Worm (Caenorhabditis elegans) whole organism, midembryonic: ENCODE results near the gene mau-8.

Source experiments
- T22C8.4 ChIP-seq: fragments of 200-800 bp; sonication (Bioruptor generic); IDR thresholded peaks from 2 replicates; pipeline ENCODE4 v1.3.6; 2022; ENCODE audit warnings: missing genetic modification characterization, missing compliant biosample characterization
- cog-1 ChIP-seq: sonication (generic microtip); optimal IDR thresholded peaks from 2 replicates; lab custom pipeline; 2016; ENCODE audit warnings: missing genetic modification characterization, missing compliant biosample characterization
- flt-1 ChIP-seq: fragments of 200-800 bp; sonication (Bioruptor generic); IDR thresholded peaks from 2 replicates; pipeline ENCODE4 v1.3.6; 2022; ENCODE audit warnings: missing genetic modification characterization, missing compliant biosample characterization
- klf-2 ChIP-seq: fragments of 200-800 bp; sonication (Bioruptor generic); conservative IDR thresholded peaks from 2 replicates; pipeline ENCODE4 v1.3.6; 2022; ENCODE audit warnings: missing genetic modification reagents, missing genetic modification characterization, missing compliant biosample characterization
- med-1 ChIP-seq: sonication (generic microtip); optimal IDR thresholded peaks from 2 replicates; lab custom pipeline; 2017; ENCODE audit warnings: missing genetic modification characterization, mild to moderate bottlenecking, missing compliant biosample characterization, antibody characterized with exemption, missing genetic modification reagents; ENCODE audit not compliant: insufficient read depth
- ref-1 ChIP-seq: fragments of 200-800 bp; sonication (Bioruptor generic); conservative IDR thresholded peaks from 2 replicates; pipeline ENCODE4 v1.3.6; 2022; ENCODE audit warnings: missing genetic modification reagents, missing genetic modification characterization, missing compliant biosample characterization
- tab-1 ChIP-seq: fragments of 200-800 bp; sonication (Bioruptor generic); IDR thresholded peaks from 2 replicates; pipeline ENCODE4 v1.3.6; 2022; ENCODE audit warnings: missing genetic modification characterization, missing compliant biosample characterization
- ztf-23 ChIP-seq: fragments of 200-800 bp; sonication (Bioruptor generic); IDR thresholded peaks from 2 replicates; pipeline ENCODE4 v1.3.6; 2022; ENCODE audit warnings: missing genetic modification reagents, missing genetic modification characterization, missing compliant biosample characterization
- ztf-29 ChIP-seq: fragments of 200-800 bp; sonication (Bioruptor generic); IDR thresholded peaks from 2 replicates; pipeline ENCODE4 v1.3.6; 2022; ENCODE audit warnings: missing genetic modification reagents, missing genetic modification characterization, missing compliant biosample characterization

The mau-8 gene

ce11 chrIV:13371699-13372098 lies 6.1 kb upstream of the mau-8 start, which contains the start of gene Y62E10A.6:
Gene Y62E10A.6 (plus strand): TSS chrIV:13371999.
- no peak for TF ChIP-seq flt-1 (GFP tag; lab: Robert Waterston, UW)
- no peak for TF ChIP-seq tab-1 (GFP tag; lab: Robert Waterston, UW)
- TF ChIP-seq med-1 (GFP tag; lab: Kevin White, UChicago) = no peak
- no peak for TF ChIP-seq ztf-23 (GFP tag; lab: Robert Waterston, UW)
- TF ChIP-seq klf-2 (GFP tag; lab: Robert Waterston, UW) = no peak
- TF ChIP-seq cog-1 (tag; lab: Kevin White, UChicago) = no peak
- TF ChIP-seq T22C8.4 (GFP tag; lab: Robert Waterston, UW) = no peak
- no peak for TF ChIP-seq ztf-29 (GFP tag; lab: Robert Waterston, UW)
- TF ChIP-seq ref-1 (GFP tag; lab: Robert Waterston, UW) = no peak

ce11 chrIV:13374918-13375317 lies 2.9 kb upstream of the mau-8 start:
- TF ChIP-seq med-1 (GFP tag; lab: Kevin White, UChicago) = no peak
- TF ChIP-seq T22C8.4 (GFP tag; lab: Robert Waterston, UW) = peak; percentile 55
- no peak for TF ChIP-seq cog-1 (tag; lab: Kevin White, UChicago)

- TF ChIP-seq tab-1 (GFP tag; lab: Robert Waterston, UW) = no peak
- no peak for TF ChIP-seq klf-2 (GFP tag; lab: Robert Waterston, UW)
- TF ChIP-seq ztf-23 (GFP tag; lab: Robert Waterston, UW) = no peak
- no peak for TF ChIP-seq flt-1 (GFP tag; lab: Robert Waterston, UW)
Observed at ce11 chrIV:13380506-13380905, 2.7 kb downstream of the mau-8 start.

- TF ChIP-seq med-1 (GFP tag; lab: Kevin White, UChicago) = no peak
- no peak for TF ChIP-seq ref-1 (GFP tag; lab: Robert Waterston, UW)
- TF ChIP-seq tab-1 (GFP tag; lab: Robert Waterston, UW) = no peak
- no peak for TF ChIP-seq T22C8.4 (GFP tag; lab: Robert Waterston, UW)
- no peak for TF ChIP-seq klf-2 (GFP tag; lab: Robert Waterston, UW)
- TF ChIP-seq ztf-29 (GFP tag; lab: Robert Waterston, UW) = no peak
- no peak for TF ChIP-seq cog-1 (tag; lab: Kevin White, UChicago)
- no peak for TF ChIP-seq flt-1 (GFP tag; lab: Robert Waterston, UW)
- no peak for TF ChIP-seq ztf-23 (GFP tag; lab: Robert Waterston, UW)
Observed at ce11 chrIV:13381823-13382222, 4.0 kb downstream of the mau-8 start, which contains the start of gene emc-3. Gene emc-3 (minus strand): TSS chrIV:13381923.

- TF ChIP-seq ztf-23 (GFP tag; lab: Robert Waterston, UW) = no peak
- no peak for TF ChIP-seq ref-1 (GFP tag; lab: Robert Waterston, UW)
- TF ChIP-seq flt-1 (GFP tag; lab: Robert Waterston, UW) = no peak
- no peak for TF ChIP-seq tab-1 (GFP tag; lab: Robert Waterston, UW)
- no peak for TF ChIP-seq med-1 (GFP tag; lab: Kevin White, UChicago)
- no peak for TF ChIP-seq klf-2 (GFP tag; lab: Robert Waterston, UW)
- TF ChIP-seq ztf-29 (GFP tag; lab: Robert Waterston, UW) = no peak
- no peak for TF ChIP-seq T22C8.4 (GFP tag; lab: Robert Waterston, UW)
- TF ChIP-seq cog-1 (tag; lab: Kevin White, UChicago) = no peak
Observed at ce11 chrIV:13383763-13384436, 6.1 kb downstream of the mau-8 start, which contains the start of gene rab-19. Gene rab-19 (minus strand): TSS chrIV:13384386.

ce11 chrIV:13386043-13386442 lies 8.2 kb downstream of the mau-8 start, which contains the start of the genes Y62E10A.20, Y62E10A.23 and mdt-9:
Gene Y62E10A.20 (minus strand): TSS chrIV:13386091.
Gene Y62E10A.23 (plus strand): TSS chrIV:13386324.
Gene mdt-9 (plus strand): TSS chrIV:13386380.
- TF ChIP-seq cog-1 (tag; lab: Kevin White, UChicago) (peak; percentile 24), ref-1 (GFP tag; lab: Robert Waterston, UW) (no peak), T22C8.4 (GFP tag; lab: Robert Waterston, UW) (no peak), med-1 (GFP tag; lab: Kevin White, UChicago) (peak; percentile 88), tab-1 (GFP tag; lab: Robert Waterston, UW) (peak; percentile 54; the same call in 1 of the 2 replicates), ztf-29 (GFP tag; lab: Robert Waterston, UW) (peak; percentile 79), klf-2 (GFP tag; lab: Robert Waterston, UW) (peak; percentile 80), flt-1 (GFP tag; lab: Robert Waterston, UW) (peak; percentile 86), ztf-23 (GFP tag; lab: Robert Waterston, UW) (peak; percentile 82; the same call in 1 of the 2 replicates)

- no peak for TF ChIP-seq ztf-23 (GFP tag; lab: Robert Waterston, UW)
- no peak for TF ChIP-seq flt-1 (GFP tag; lab: Robert Waterston, UW)
- no peak for TF ChIP-seq cog-1 (tag; lab: Kevin White, UChicago)
- TF ChIP-seq tab-1 (GFP tag; lab: Robert Waterston, UW) = no peak
- no peak for TF ChIP-seq klf-2 (GFP tag; lab: Robert Waterston, UW)
- no peak for TF ChIP-seq ztf-29 (GFP tag; lab: Robert Waterston, UW)
- TF ChIP-seq med-1 (GFP tag; lab: Kevin White, UChicago) = no peak
- TF ChIP-seq ref-1 (GFP tag; lab: Robert Waterston, UW) = no peak
- no peak for TF ChIP-seq T22C8.4 (GFP tag; lab: Robert Waterston, UW)
Observed at ce11 chrIV:13386903-13387302, 9.1 kb downstream of the mau-8 start, which contains the start of gene lsm-3. Gene lsm-3 (plus strand): TSS chrIV:13387203.

- TF ChIP-seq med-1 (GFP tag; lab: Kevin White, UChicago) (no peak), cog-1 (tag; lab: Kevin White, UChicago) (no peak), ztf-29 (GFP tag; lab: Robert Waterston, UW) (no peak), tab-1 (GFP tag; lab: Robert Waterston, UW) (no peak), klf-2 (GFP tag; lab: Robert Waterston, UW) (no peak), T22C8.4 (GFP tag; lab: Robert Waterston, UW) (no peak), ztf-23 (GFP tag; lab: Robert Waterston, UW) (no peak), flt-1 (GFP tag; lab: Robert Waterston, UW) (no peak)
Observed at ce11 chrIV:13388779-13389178, 11.0 kb downstream of the mau-8 start.
